Fruit fly (Drosophila melanogaster) whole organism, embryonic: ENCODE measurements around the gene CG33286.

Experiments
- ATbp ChIP-seq: fragments of 200-800 bp; sonication (Bioruptor generic); optimal IDR thresholded peaks from 2 replicates; lab custom pipeline; 2017; ENCODE audit warnings: missing biosample characterization, mild to moderate bottlenecking, missing genetic modification characterization, missing genetic modification reagents
- B-H1 ChIP-seq: fragments of 200-800 bp; sonication (Bioruptor generic); IDR thresholded peaks from 3 replicates; pipeline ENCODE4 v1.3.6; 2022; ENCODE audit warnings: missing biosample characterization, missing genetic modification characterization
- B-H2 ChIP-seq: fragments of 200-800 bp; sonication (Bioruptor generic); optimal IDR thresholded peaks from 2 replicates; lab custom pipeline; 2018; ENCODE audit warnings: missing biosample characterization, mild to moderate bottlenecking, missing genetic modification characterization
- Bgb ChIP-seq: fragments of 200-800 bp; sonication (Bioruptor generic); IDR thresholded peaks from 2 replicates; pipeline ENCODE4 v1.3.6; 2022; ENCODE audit warnings: missing biosample characterization, missing genetic modification characterization; ENCODE audit not compliant: partially characterized antibody
- CG14710 ChIP-seq: fragments of 200-800 bp; sonication (Bioruptor generic); optimal IDR thresholded peaks from 3 replicates; lab custom pipeline; 2019; ENCODE audit warnings: missing biosample characterization, mild to moderate bottlenecking, missing genetic modification characterization, moderate library complexity
- CG15601 ChIP-seq: fragments of 200-800 bp; sonication (Bioruptor generic); optimal IDR thresholded peaks from 3 replicates; lab custom pipeline; 2019; ENCODE audit warnings: missing biosample characterization, mild to moderate bottlenecking, missing genetic modification characterization, moderate library complexity
- CG17361 ChIP-seq: fragments of 200-800 bp; sonication (Bioruptor generic); IDR thresholded peaks from 3 replicates; pipeline ENCODE4 v1.3.6; 2022; ENCODE audit warnings: missing biosample characterization, missing genetic modification characterization
- CG2116 ChIP-seq: fragments of 200-800 bp; sonication (Bioruptor generic); optimal IDR thresholded peaks from 3 replicates; lab custom pipeline; 2018; ENCODE audit warnings: missing biosample characterization, mild to moderate bottlenecking, missing genetic modification characterization
- CG2678 ChIP-seq: fragments of 200-800 bp; sonication (Bioruptor generic); optimal IDR thresholded peaks from 3 replicates; lab custom pipeline; 2019; ENCODE audit warnings: missing biosample characterization, mild to moderate bottlenecking, missing genetic modification characterization, moderate library complexity
- CG30431 ChIP-seq: fragments of 200-800 bp; sonication (Bioruptor generic); optimal IDR thresholded peaks from 2 replicates; lab custom pipeline; 2017; ENCODE audit warnings: missing biosample characterization, missing genetic modification characterization
- CG3838 ChIP-seq: fragments of 200-800 bp; sonication (Bioruptor generic); optimal IDR thresholded peaks from 3 replicates; lab custom pipeline; 2016; ENCODE audit warnings: missing biosample characterization, missing genetic modification characterization
- CG4854 ChIP-seq: fragments of 200-800 bp; sonication (Bioruptor generic); optimal IDR thresholded peaks from 2 replicates; lab custom pipeline; 2016; ENCODE audit warnings: missing biosample characterization, missing genetic modification characterization, inconsistent platforms
- CG7357 ChIP-seq: fragments of 200-800 bp; sonication (Bioruptor generic); IDR thresholded peaks from 3 replicates; pipeline ENCODE4 v1.3.6; 2022; ENCODE audit warnings: missing biosample characterization, missing genetic modification characterization
- CG7372 ChIP-seq: fragments of 200-800 bp; sonication (Bioruptor generic); IDR thresholded peaks from 2 replicates; pipeline ENCODE4 v1.3.6; 2022; ENCODE audit warnings: missing biosample characterization, missing genetic modification characterization
- CG9437 ChIP-seq: fragments of 200-800 bp; sonication (Bioruptor generic); optimal IDR thresholded peaks from 2 replicates; lab custom pipeline; 2018; ENCODE audit warnings: missing biosample characterization, mild to moderate bottlenecking, missing genetic modification characterization
- Dbx ChIP-seq: fragments of 200-800 bp; sonication (Bioruptor generic); IDR thresholded peaks from 3 replicates; pipeline ENCODE4 v1.3.6; 2022; ENCODE audit warnings: missing biosample characterization, missing genetic modification characterization
- Dip2 ChIP-seq: fragments of 200-800 bp; sonication (Bioruptor generic); IDR thresholded peaks from 2 replicates; pipeline ENCODE4 v1.3.6; 2022; ENCODE audit warnings: missing biosample characterization, missing genetic modification characterization
- Dref ChIP-seq: fragments of 200-800 bp; sonication (Bioruptor generic); IDR thresholded peaks from 2 replicates; pipeline ENCODE4 v1.3.6; 2022; ENCODE audit warnings: missing biosample characterization, missing genetic modification characterization
- Drgx ChIP-seq: fragments of 200-800 bp; sonication (Bioruptor generic); IDR thresholded peaks from 2 replicates; pipeline ENCODE4 v1.3.6; 2022; ENCODE audit warnings: missing biosample characterization, missing genetic modification characterization
- E2f2 ChIP-seq: fragments of 200-800 bp; sonication (Bioruptor generic); IDR thresholded peaks from 2 replicates; pipeline ENCODE4 v1.3.6; 2022; ENCODE audit warnings: missing biosample characterization, missing genetic modification characterization
- Ets65A ChIP-seq: fragments of 200-800 bp; sonication (Bioruptor generic); peaks from one replicate; lab custom pipeline; 2016; ENCODE audit warnings: missing biosample characterization, missing genetic modification characterization
- Ets97D ChIP-seq: fragments of 200-800 bp; sonication (Bioruptor generic); optimal IDR thresholded peaks from 3 replicates; lab custom pipeline; 2016; ENCODE audit warnings: missing biosample characterization, missing genetic modification characterization
- HHEX ChIP-seq: fragments of 200-800 bp; sonication (Bioruptor generic); optimal IDR thresholded peaks from 3 replicates; lab custom pipeline; 2017; ENCODE audit warnings: missing biosample characterization, mild to moderate bottlenecking, missing genetic modification characterization, missing genetic modification reagents
- HLH3B ChIP-seq: fragments of 200-800 bp; sonication (Bioruptor generic); IDR thresholded peaks from 2 replicates; pipeline ENCODE4 v1.3.6; 2022; ENCODE audit warnings: missing biosample characterization, missing genetic modification characterization
- Hr51 ChIP-seq, 2 experiments: fragments of 200-800 bp; sonication (Bioruptor generic); optimal IDR thresholded peaks; 2 replicates in 1 of 2; 3 replicates in 1 of 2; lab custom pipeline; 2016 to 2018; ENCODE audit warnings: missing biosample characterization in 2 of 2, missing genetic modification characterization in 2 of 2, mild to moderate bottlenecking in 1 of 2, moderate library complexity in 1 of 2
- Med ChIP-seq: fragments of 200-800 bp; sonication (Bioruptor generic); peaks from one replicate; lab custom pipeline; 2016; ENCODE audit warnings: missing biosample characterization, missing genetic modification characterization, mild to moderate bottlenecking, inconsistent platforms, moderate library complexity
- Ptx1 ChIP-seq: fragments of 200-800 bp; sonication (Bioruptor generic); IDR thresholded peaks from 2 replicates; pipeline ENCODE4 v1.3.6; 2022; ENCODE audit warnings: missing biosample characterization, missing genetic modification characterization
- Ravus ChIP-seq: fragments of 200-800 bp; sonication (Bioruptor generic); IDR thresholded peaks from 2 replicates; pipeline ENCODE4 v1.3.6; 2022; ENCODE audit warnings: missing biosample characterization, missing genetic modification characterization
- Sox100B ChIP-seq: fragments of 200-800 bp; sonication (Bioruptor generic); optimal IDR thresholded peaks from 3 replicates; lab custom pipeline; 2018; ENCODE audit warnings: missing biosample characterization, mild to moderate bottlenecking, missing genetic modification characterization
- bcd ChIP-seq: fragments of 200-800 bp; sonication (Bioruptor generic); optimal IDR thresholded peaks from 2 replicates; lab custom pipeline; 2017; ENCODE audit warnings: missing biosample characterization, mild to moderate bottlenecking, missing genetic modification characterization
- bsh ChIP-seq, 2 experiments: fragments of 200-800 bp; sonication (Bioruptor generic); optimal IDR thresholded peaks; 2 replicates each; lab custom pipeline; 2017 to 2018; ENCODE audit warnings: mild to moderate bottlenecking in 2 of 2, missing biosample characterization in 2 of 2, missing genetic modification characterization in 2 of 2, moderate library complexity in 1 of 2
- corto ChIP-seq: fragments of 200-800 bp; sonication (Bioruptor generic); optimal IDR thresholded peaks from 2 replicates; lab custom pipeline; 2016; ENCODE audit warnings: missing biosample characterization, mild to moderate bottlenecking, missing genetic modification characterization, moderate library complexity
- crc ChIP-seq: fragments of 200-800 bp; sonication (Bioruptor generic); optimal IDR thresholded peaks from 2 replicates; lab custom pipeline; 2016; ENCODE audit warnings: missing biosample characterization, missing genetic modification characterization
- emc ChIP-seq: fragments of 200-800 bp; sonication (Bioruptor generic); optimal IDR thresholded peaks from 2 replicates; lab custom pipeline; 2016; ENCODE audit warnings: missing biosample characterization, missing genetic modification characterization
- fd96Cb ChIP-seq: fragments of 200-800 bp; sonication (Bioruptor generic); optimal IDR thresholded peaks from 2 replicates; lab custom pipeline; 2018; ENCODE audit warnings: missing biosample characterization, mild to moderate bottlenecking, missing genetic modification characterization, moderate library complexity
- fu2 ChIP-seq: fragments of 200-800 bp; sonication (Bioruptor generic); optimal IDR thresholded peaks from 2 replicates; lab custom pipeline; 2016; ENCODE audit warnings: missing biosample characterization, missing genetic modification characterization
- lbe ChIP-seq: fragments of 200-800 bp; sonication (Bioruptor generic); optimal IDR thresholded peaks from 2 replicates; lab custom pipeline; 2016; ENCODE audit warnings: missing biosample characterization, mild to moderate bottlenecking, missing genetic modification characterization
- lov ChIP-seq, 2 experiments: fragments of 200-800 bp in 1 of 2; fragments of >200 bp in 1 of 2; sonication (Bioruptor generic) in 1 of 2; IDR thresholded peaks in 1 of 2; optimal IDR thresholded peaks in 1 of 2; 2 replicates in 1 of 2; 3 replicates in 1 of 2; pipeline versions ENCODE4 v1.3.6 to Lab custom; 2017 to 2022; ENCODE audit warnings: missing biosample characterization in 1 of 2, missing genetic modification characterization in 1 of 2
- mam ChIP-seq: fragments of 200-800 bp; sonication (Bioruptor generic); optimal IDR thresholded peaks from 3 replicates; lab custom pipeline; 2016; ENCODE audit warnings: missing biosample characterization, missing genetic modification characterization
- nom ChIP-seq: fragments of 200-800 bp; sonication (Bioruptor generic); optimal IDR thresholded peaks from 2 replicates; lab custom pipeline; 2017; ENCODE audit warnings: missing biosample characterization, missing genetic modification characterization, mild to moderate bottlenecking, moderate library complexity, missing genetic modification reagents
- otp ChIP-seq: fragments of 200-800 bp; sonication (Bioruptor generic); IDR thresholded peaks from 3 replicates; pipeline ENCODE4, ENCODE4 v1.3.6; 2022; ENCODE audit warnings: missing biosample characterization, missing genetic modification characterization
- pb ChIP-seq: fragments of 200-800 bp; sonication (Bioruptor generic); optimal IDR thresholded peaks from 3 replicates; lab custom pipeline; 2016; ENCODE audit warnings: missing biosample characterization, missing genetic modification characterization
- phol ChIP-seq: fragments of 200-800 bp; sonication (Bioruptor generic); optimal IDR thresholded peaks from 3 replicates; lab custom pipeline; 2018; ENCODE audit warnings: missing biosample characterization, mild to moderate bottlenecking, missing genetic modification characterization, moderate library complexity
- sc ChIP-seq, 3 experiments: fragments of >200 bp in 2 of 3; fragments of 200-800 bp in 1 of 3; sonication (Bioruptor generic) in 1 of 3; optimal IDR thresholded peaks; 2 replicates in 2 of 3; 3 replicates in 1 of 3; lab custom pipeline; 2017; ENCODE audit warnings: mild to moderate bottlenecking in 1 of 3, missing biosample characterization in 1 of 3, missing genetic modification characterization in 1 of 3, missing genetic modification reagents in 1 of 3
- sens ChIP-seq: fragments of 200-800 bp; sonication (Bioruptor generic); peaks from one replicate; lab custom pipeline; 2016; ENCODE audit warnings: missing biosample characterization, missing genetic modification characterization

The CG33286 gene

DNA sequence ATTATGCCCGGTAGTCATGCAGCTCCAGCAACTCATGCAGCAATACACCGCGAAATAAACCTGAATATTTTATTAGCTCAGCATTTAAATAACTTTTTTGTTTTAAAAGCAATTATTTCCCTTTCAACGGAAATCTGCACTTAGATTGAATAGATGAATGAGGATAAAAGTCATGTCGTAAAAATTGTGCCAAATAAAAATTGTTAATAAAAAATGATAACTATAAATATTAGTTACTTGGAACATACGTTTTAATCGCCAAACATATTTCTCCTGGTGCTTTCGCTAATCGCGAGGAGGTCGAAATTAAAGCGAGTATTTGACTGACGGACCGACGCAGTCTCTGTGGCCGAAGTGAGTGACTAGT, 22.4 kb downstream of the CG33286 start:
- TF ChIP-seq nom (GFP tag; lab: Kevin White, UChicago): peak; percentile 12
- TF ChIP-seq lbe: peak; percentile 5
- no peak for TF ChIP-seq B-H1
- no peak for TF ChIP-seq bcd (GFP tag; lab: Kevin White, UChicago)
- peak in 1 of 2 experiments; percentile 13 for TF ChIP-seq bsh (GFP tag; optimal IDR thresholded peaks at IDR 0.05; lab: Kevin White, UChicago)
- TF ChIP-seq Dbx (GFP tag; lab: Robert Waterston, UW): no peak
- TF ChIP-seq Drgx: 0 out of 2 replicates have a peak, but pooled peaks have one; percentile 8

DNA sequence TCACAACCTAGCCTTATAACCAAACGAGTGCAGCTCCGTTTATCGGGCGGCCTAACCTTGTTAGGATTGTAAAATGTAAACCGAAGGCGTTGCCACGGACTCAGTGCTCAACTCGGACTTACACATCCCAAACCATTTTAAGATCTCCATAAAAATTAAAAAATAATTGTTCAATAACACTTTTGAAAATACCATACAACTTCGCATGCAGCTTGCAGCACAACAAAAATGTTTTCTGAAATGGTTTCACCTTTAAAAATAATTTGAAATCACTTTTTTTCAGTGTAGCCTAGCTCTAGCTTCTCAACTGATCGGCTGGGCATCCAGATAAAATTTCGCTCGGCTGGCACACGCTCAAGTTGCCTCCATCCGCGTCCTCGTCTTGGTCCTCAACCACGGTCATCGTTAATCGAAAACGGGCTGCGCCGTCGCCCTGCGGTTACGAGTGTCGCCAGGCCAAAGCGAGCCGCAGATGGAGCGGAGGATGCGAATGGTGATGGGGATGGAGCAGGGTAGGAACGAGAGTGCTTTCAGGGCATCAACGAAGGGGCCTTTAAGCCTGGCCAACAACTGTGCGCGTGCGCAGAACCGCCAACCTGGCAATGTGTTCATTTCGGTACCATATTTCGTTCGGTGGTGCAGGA, 22.9 kb downstream of the CG33286 start:
- TF ChIP-seq Drgx (peak; percentile 84), emc (GFP tag; lab: Kevin White, UChicago) (no peak), CG15601 (no peak), pb (GFP tag; lab: Kevin White, UChicago) (no peak), lbe (peak; percentile 41), mam (GFP tag; lab: Kevin White, UChicago) (no peak), CG2116 (GFP tag; lab: Kevin White, UChicago) (no peak), CG7357 (GFP tag; lab: Robert Waterston, UW) (no peak), lov (optimal IDR thresholded peaks at IDR 0.05; lab: Kevin White, UChicago) (no peak), lov (GFP tag; IDR thresholded peaks at IDR 0.05; lab: Robert Waterston, UW) (peak; percentile 38; the same call in 1 of the 3 replicates), CG4854 (GFP tag; lab: Kevin White, UChicago) (no peak), Ptx1 (0 out of 2 replicates have a peak, but pooled peaks have one; percentile 10), nom (GFP tag; lab: Kevin White, UChicago) (peak; percentile 32), bsh (GFP tag; optimal IDR thresholded peaks at IDR 0.05; lab: Kevin White, UChicago) (peak in 1 of 2 experiments; percentile 73), Ets65A (GFP tag; lab: Kevin White, UChicago) (peak; percentile 61), B-H2 (GFP tag; lab: Kevin White, UChicago) (no peak), CG9437 (GFP tag; lab: Kevin White, UChicago) (no peak), Ets97D (GFP tag; lab: Kevin White, UChicago) (no peak), corto (GFP tag; lab: Kevin White, UChicago) (peak; percentile 24), Dip2 (GFP tag; lab: Robert Waterston, UW) (no peak), Dref (GFP tag; lab: Robert Waterston, UW) (0 out of 2 replicates have a peak, but pooled peaks have one; percentile 15), fu2 (GFP tag; lab: Kevin White, UChicago) (no peak), CG3838 (GFP tag; lab: Kevin White, UChicago) (no peak), HHEX (GFP tag; lab: Kevin White, UChicago) (no peak), sens (peak; percentile 49), otp (GFP tag; lab: Robert Waterston, UW) (no peak), Bgb (GFP tag; lab: Robert Waterston, UW) (no peak), Med (peak; percentile 37)

dm6 chr3L:20950520-20951135, 23.9 kb downstream of the CG33286 start:
- TF ChIP-seq Ravus (GFP tag; lab: Robert Waterston, UW) (no peak), Sox100B (GFP tag; lab: Kevin White, UChicago) (peak; percentile 22), Hr51 (GFP tag; optimal IDR thresholded peaks at IDR 0.05; lab: Kevin White, UChicago) (peak in 1 of 2 experiments; percentile 20), CG7372 (GFP tag; lab: Robert Waterston, UW) (no peak), CG17361 (GFP tag; lab: Robert Waterston, UW) (peak; percentile 10; the same call in 1 of the 3 replicates), CG14710 (tag; lab: Kevin White, UChicago) (peak; percentile 26), HLH3B (no peak), ATbp (GFP tag; lab: Kevin White, UChicago) (peak; percentile 7), CG15601 (no peak), sc (optimal IDR thresholded peaks at IDR 0.05; lab: Kevin White, UChicago) (no peak), sc (GFP tag; optimal IDR thresholded peaks at IDR 0.05; lab: Kevin White, UChicago) (peak; percentile 61), crc (GFP tag; lab: Kevin White, UChicago) (no peak), CG30431 (GFP tag; lab: Kevin White, UChicago) (peak; percentile 12), fd96Cb (peak; percentile 37), E2f2 (GFP tag; lab: Robert Waterston, UW) (no peak), phol (tag; lab: Kevin White, UChicago) (peak; percentile 54), CG2678 (tag; lab: Kevin White, UChicago) (peak; percentile 9)
